Fruit fly (Drosophila melanogaster) whole organism, prepupa: ENCODE data around the gene CG8135.

Source experiments
- CG10631 ChIP-seq: fragments of 200-800 bp; sonication (Bioruptor generic); optimal IDR thresholded peaks from 2 replicates; lab custom pipeline; 2016; ENCODE audit warnings: missing biosample characterization, missing genetic modification characterization
- CG10669 ChIP-seq: fragments of 200-800 bp; sonication (Bioruptor generic); optimal IDR thresholded peaks from 3 replicates; lab custom pipeline; 2018; ENCODE audit warnings: missing biosample characterization, mild to moderate bottlenecking, missing genetic modification characterization, moderate library complexity
- Hr39 ChIP-seq: fragments of 200-800 bp; sonication (Bioruptor generic); optimal IDR thresholded peaks from 2 replicates; lab custom pipeline; 2016; ENCODE audit warnings: missing biosample characterization, missing genetic modification characterization
- fkh ChIP-seq: fragments of 200-800 bp; sonication (Bioruptor generic); optimal IDR thresholded peaks from 3 replicates; lab custom pipeline; 2017; ENCODE audit warnings: missing biosample characterization, mild to moderate bottlenecking, missing genetic modification characterization, moderate library complexity
- salr ChIP-seq, 2 experiments: fragments of 200-800 bp; sonication (Bioruptor generic); optimal IDR thresholded peaks; 3 replicates each; lab custom pipeline; 2016 to 2018; ENCODE audit warnings: missing biosample characterization in 2 of 2, missing genetic modification characterization in 2 of 2, mild to moderate bottlenecking in 1 of 2

DNA sequence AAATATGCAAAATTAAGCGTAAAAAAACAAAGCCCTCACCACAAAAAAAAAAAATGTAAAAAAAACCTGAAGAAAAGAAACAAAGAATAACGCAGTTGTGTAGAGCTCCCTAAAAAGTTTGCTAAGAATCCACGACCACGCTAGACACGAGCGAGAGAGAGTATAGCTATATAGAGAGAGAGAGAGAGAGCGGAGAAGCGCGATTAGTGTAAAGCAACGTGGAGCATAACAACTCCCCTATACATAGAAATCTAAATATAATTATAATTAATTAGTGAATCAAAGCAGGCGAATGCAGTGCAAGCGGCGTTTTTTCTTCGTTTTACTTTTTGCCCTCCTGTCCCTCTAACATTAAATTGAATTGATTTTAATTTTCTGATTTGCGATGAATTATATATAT is 44.8 kb upstream of the CG8135 start:
- TF ChIP-seq salr (GFP tag; optimal IDR thresholded peaks at IDR 0.05; lab: Kevin White, UChicago) (no peak), CG10669 (GFP tag; lab: Kevin White, UChicago) (no peak), CG10631 (no peak), Hr39 (GFP tag; lab: Kevin White, UChicago) (no peak), fkh (no peak)
